Worm (Caenorhabditis elegans): ENCODE data around the gene suox-1.

DNA sequence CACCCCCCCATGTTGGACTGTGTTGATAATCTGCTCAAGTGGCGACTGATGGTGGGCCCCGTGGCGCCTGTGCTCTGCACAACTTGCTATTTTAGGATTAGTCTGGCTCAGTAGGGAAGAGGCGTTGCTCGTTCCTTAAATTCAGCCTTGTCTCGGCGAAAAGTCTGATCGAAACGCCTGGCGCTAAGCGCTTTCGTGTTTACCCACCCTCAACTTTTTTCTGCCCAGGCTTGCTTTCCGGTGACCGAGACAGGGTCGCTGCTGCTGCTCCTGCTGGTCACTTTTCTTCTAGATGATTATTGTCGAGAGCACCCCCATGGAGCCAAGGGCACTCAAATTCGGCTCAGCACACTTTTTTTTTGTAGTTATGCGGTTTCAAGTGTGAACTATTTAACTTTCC, 17.2 kb downstream of the suox-1 start:
- TF ChIP-seq nhr-77 (tag; optimal IDR thresholded peaks at IDR 0.05) (no peak), ceh-28 (tag; optimal IDR thresholded peaks at IDR 0.05) (no peak), nhr-11 (tag; optimal IDR thresholded peaks at IDR 0.05) (no peak), ama-1 (optimal IDR thresholded peaks at IDR 0.05) (no peak), R02D3.7 (tag; optimal IDR thresholded peaks at IDR 0.05) (no peak), aly-2 (tag; optimal IDR thresholded peaks at IDR 0.05) (no peak), ceh-82 (tag; optimal IDR thresholded peaks at IDR 0.05) (no peak), elt-2 (tag; optimal IDR thresholded peaks at IDR 0.05) (no peak), pha-4 (tag; optimal IDR thresholded peaks at IDR 0.05) (no peak), ZK546.5 (tag; optimal IDR thresholded peaks at IDR 0.05) (no peak), elt-1 (tag; optimal IDR thresholded peaks at IDR 0.05) (no peak)
